Worm (Caenorhabditis elegans) whole organism, L4 larva: ENCODE results near the gene hda-5.
"Not testable (repeated sequence)": the region's sequence is repeated elsewhere in the genome, so short reads cannot be mapped to it uniquely, and the experiment has no call there.

Experiments
- D1046.2 ChIP-seq: fragments of 200-800 bp; sonication (Bioruptor generic); IDR thresholded peaks from 2 replicates; pipeline ENCODE4 v1.3.6; 2022; ENCODE audit warnings: missing genetic modification characterization, missing compliant biosample characterization
- T26A8.4 ChIP-seq: fragments of 200-800 bp; sonication (Bioruptor generic); IDR thresholded peaks from 2 replicates; pipeline ENCODE4 v1.3.6; 2022; ENCODE audit warnings: missing genetic modification characterization, missing compliant biosample characterization
- Y105C5A.15 ChIP-seq: fragments of 200-800 bp; sonication (Bioruptor generic); IDR thresholded peaks from 2 replicates; pipeline ENCODE4 v1.3.6; 2022; ENCODE audit warnings: missing genetic modification characterization, missing compliant biosample characterization
- Y48G9A.11 ChIP-seq: fragments of 200-800 bp; sonication (Bioruptor generic); IDR thresholded peaks from 2 replicates; pipeline ENCODE4 v1.3.6; 2022; ENCODE audit warnings: missing genetic modification reagents, missing genetic modification characterization, missing compliant biosample characterization
- Y5F2A.4 ChIP-seq: fragments of 200-800 bp; sonication (Bioruptor generic); optimal IDR thresholded peaks from 2 replicates; lab custom pipeline; 2018; ENCODE audit warnings: mild to moderate bottlenecking, missing genetic modification characterization, missing compliant biosample characterization
- Y75B8A.6 ChIP-seq: fragments of 200-800 bp; sonication (Bioruptor generic); IDR thresholded peaks from 2 replicates; pipeline ENCODE4 v1.3.6; 2022; ENCODE audit warnings: missing genetic modification reagents, missing genetic modification characterization, missing compliant biosample characterization
- ZK337.2 ChIP-seq: fragments of 200-800 bp; sonication (Bioruptor generic); IDR thresholded peaks from 2 replicates; pipeline ENCODE4 v1.3.6; 2022; ENCODE audit warnings: missing genetic modification reagents, missing genetic modification characterization, missing compliant biosample characterization
- ZK546.5 ChIP-seq, 2 experiments: sonication (generic microtip); optimal IDR thresholded peaks; 2 replicates each; lab custom pipeline; 2017; ENCODE audit warnings: missing biosample characterization in 2 of 2, missing genetic modification characterization in 2 of 2
- ceh-20 ChIP-seq: fragments of 200-800 bp; sonication (Bioruptor generic); IDR thresholded peaks from 2 replicates; pipeline ENCODE4 v1.3.6; 2022; ENCODE audit warnings: missing genetic modification reagents, missing genetic modification characterization, missing compliant biosample characterization
- ctbp-1 ChIP-seq: fragments of 200-800 bp; sonication (Bioruptor generic); IDR thresholded peaks from 2 replicates; pipeline ENCODE4 v1.3.6; 2022; ENCODE audit warnings: missing genetic modification reagents, missing genetic modification characterization, missing compliant biosample characterization
- daf-16 ChIP-seq, 3 experiments: sonication (generic microtip); optimal IDR thresholded peaks; 2 replicates each; lab custom pipeline; 2016 to 2017; ENCODE audit warnings: missing genetic modification characterization in 3 of 3, missing genetic modification reagents in 3 of 3, mild to moderate bottlenecking in 2 of 3, missing compliant biosample characterization in 2 of 3, missing biosample characterization in 1 of 3, moderate library complexity in 1 of 3
- dmd-6 ChIP-seq: fragments of 200-800 bp; sonication (Bioruptor generic); IDR thresholded peaks from 2 replicates; pipeline ENCODE4 v1.3.6; 2022; ENCODE audit warnings: missing genetic modification reagents, missing genetic modification characterization, missing compliant biosample characterization
- dmd-8 ChIP-seq: fragments of 200-800 bp; sonication (Bioruptor generic); IDR thresholded peaks from 2 replicates; pipeline ENCODE4 v1.3.6; 2022; ENCODE audit warnings: missing genetic modification characterization, missing compliant biosample characterization
- dmd-9 ChIP-seq: fragments of 200-800 bp; sonication (Bioruptor generic); IDR thresholded peaks from 2 replicates; pipeline ENCODE4 v1.3.6; 2022; ENCODE audit warnings: missing genetic modification reagents, missing genetic modification characterization, missing compliant biosample characterization
- dpl-1 ChIP-seq: fragments of 150-350 bp; optimal IDR thresholded peaks from 2 replicates; lab custom pipeline; 2014; ENCODE audit warnings: missing biosample characterization, missing genetic modification reagents, missing genetic modification characterization
- dve-1 ChIP-seq: sonication (generic microtip); optimal IDR thresholded peaks from 2 replicates; lab custom pipeline; 2017; ENCODE audit warnings: antibody characterized with exemption, mild to moderate bottlenecking, missing genetic modification characterization, missing compliant biosample characterization; ENCODE audit not compliant: insufficient read depth
- egl-27 ChIP-seq: sonication (generic microtip); optimal IDR thresholded peaks from 3 replicates; lab custom pipeline; 2017; ENCODE audit warnings: missing biosample characterization, missing genetic modification reagents, missing genetic modification characterization
- egl-43 ChIP-seq: fragments of 200-800 bp; sonication (Bioruptor generic); IDR thresholded peaks from 2 replicates; pipeline ENCODE4 v1.3.6; 2022; ENCODE audit warnings: missing genetic modification reagents, missing genetic modification characterization, missing compliant biosample characterization
- hlh-30 ChIP-seq: sonication (generic microtip); optimal IDR thresholded peaks from 2 replicates; lab custom pipeline; 2017; ENCODE audit warnings: antibody characterized with exemption, mild to moderate bottlenecking, missing genetic modification characterization, missing compliant biosample characterization; ENCODE audit not compliant: insufficient read depth
- hmg-1.1 ChIP-seq: fragments of 200-800 bp; sonication (Bioruptor generic); IDR thresholded peaks from 2 replicates; pipeline ENCODE4 v1.3.6; 2022; ENCODE audit warnings: missing genetic modification reagents, missing genetic modification characterization, missing compliant biosample characterization
- jun-1 ChIP-seq: fragments of 150-350 bp; optimal IDR thresholded peaks from 2 replicates; lab custom pipeline; 2014; ENCODE audit warnings: missing biosample characterization, missing genetic modification reagents, missing genetic modification characterization
- lim-7 ChIP-seq: fragments of 200-800 bp; sonication (Bioruptor generic); IDR thresholded peaks from 2 replicates; pipeline ENCODE4 v1.3.6; 2022; ENCODE audit warnings: missing genetic modification characterization, missing compliant biosample characterization
- lin-1 ChIP-seq: fragments of 200-800 bp; sonication (Bioruptor generic); IDR thresholded peaks from 2 replicates; pipeline ENCODE4 v1.3.6; 2022; ENCODE audit warnings: missing genetic modification reagents, missing genetic modification characterization, missing compliant biosample characterization
- lin-13 ChIP-seq: fragments of 150-350 bp; optimal IDR thresholded peaks from 2 replicates; lab custom pipeline; 2014; ENCODE audit warnings: missing biosample characterization, missing genetic modification reagents, missing genetic modification characterization
- lin-29 ChIP-seq: fragments of 200-800 bp; sonication (Bioruptor generic); IDR thresholded peaks from 2 replicates; pipeline ENCODE4 v1.3.6; 2022; ENCODE audit warnings: missing genetic modification reagents, missing genetic modification characterization, missing compliant biosample characterization
- lir-3 ChIP-seq: sonication (generic microtip); optimal IDR thresholded peaks from 2 replicates; lab custom pipeline; 2016; ENCODE audit warnings: mild to moderate bottlenecking, missing genetic modification characterization, missing compliant biosample characterization
- lsy-2 ChIP-seq, 2 experiments: fragments of 150-350 bp in 1 of 2; sonication (generic microtip) in 1 of 2; optimal IDR thresholded peaks; 2 replicates each; lab custom pipeline; 2014 to 2017; ENCODE audit warnings: missing biosample characterization in 2 of 2, missing genetic modification characterization in 2 of 2
- mes-2 ChIP-seq: sonication (generic microtip); optimal IDR thresholded peaks from 2 replicates; lab custom pipeline; 2016; ENCODE audit warnings: missing genotype, mild to moderate bottlenecking, missing genetic modification characterization, missing compliant biosample characterization; ENCODE audit not compliant: poor library complexity, severe bottlenecking
- mxl-3 ChIP-seq: fragments of 200-800 bp; sonication (Bioruptor generic); optimal IDR thresholded peaks from 2 replicates; lab custom pipeline; 2018; ENCODE audit warnings: mild to moderate bottlenecking, missing genetic modification characterization, missing compliant biosample characterization
- nhr-102 ChIP-seq: sonication (generic microtip); optimal IDR thresholded peaks from 2 replicates; lab custom pipeline; 2016; ENCODE audit warnings: mild to moderate bottlenecking, missing genetic modification characterization, moderate library complexity, missing compliant biosample characterization
- nhr-111 ChIP-seq: fragments of 200-800 bp; sonication (Bioruptor generic); optimal IDR thresholded peaks from 2 replicates; lab custom pipeline; 2018; ENCODE audit warnings: mild to moderate bottlenecking, missing genetic modification characterization, missing compliant biosample characterization
- nhr-237 ChIP-seq: sonication (generic microtip); optimal IDR thresholded peaks from 2 replicates; lab custom pipeline; 2017; ENCODE audit warnings: missing biosample characterization, missing genetic modification characterization
- nhr-25 ChIP-seq: sonication (generic microtip); optimal IDR thresholded peaks from 2 replicates; lab custom pipeline; 2017; ENCODE audit warnings: missing genetic modification characterization, mild to moderate bottlenecking, missing compliant biosample characterization, antibody characterized with exemption, moderate library complexity, borderline replicate concordance; ENCODE audit not compliant: insufficient read depth
- nhr-28 ChIP-seq: fragments of 150-350 bp; optimal IDR thresholded peaks from 2 replicates; lab custom pipeline; 2014; ENCODE audit warnings: missing biosample characterization, missing genetic modification characterization
- nhr-42 ChIP-seq: fragments of 200-800 bp; sonication (Bioruptor generic); IDR thresholded peaks from 2 replicates; pipeline ENCODE4 v1.3.6; 2022; ENCODE audit warnings: missing genetic modification characterization, missing compliant biosample characterization
- nhr-48 ChIP-seq: sonication (generic microtip); optimal IDR thresholded peaks from 2 replicates; lab custom pipeline; 2016; ENCODE audit warnings: mild to moderate bottlenecking, missing genetic modification characterization, missing compliant biosample characterization
- nhr-77 ChIP-seq: fragments of 150-350 bp; optimal IDR thresholded peaks from 2 replicates; lab custom pipeline; 2014; ENCODE audit warnings: missing biosample characterization, missing genetic modification characterization
- rbr-2 ChIP-seq: sonication (generic microtip); optimal IDR thresholded peaks from 2 replicates; lab custom pipeline; 2016; ENCODE audit warnings: missing genotype, missing genetic modification characterization, missing compliant biosample characterization
- saeg-2 ChIP-seq: fragments of 200-800 bp; sonication (Bioruptor generic); IDR thresholded peaks from 2 replicates; pipeline ENCODE4 v1.3.6; 2022; ENCODE audit warnings: missing genetic modification reagents, missing genetic modification characterization, missing compliant biosample characterization
- sdz-12 ChIP-seq: fragments of 200-800 bp; sonication (Bioruptor generic); optimal IDR thresholded peaks from 2 replicates; lab custom pipeline; 2018; ENCODE audit warnings: mild to moderate bottlenecking, missing genetic modification characterization, missing compliant biosample characterization
- set-16 ChIP-seq: fragments of 200-800 bp; sonication (Bioruptor generic); IDR thresholded peaks from 2 replicates; pipeline ENCODE4 v1.3.6; 2022; ENCODE audit warnings: missing genetic modification reagents, missing genetic modification characterization, missing compliant biosample characterization
- spr-1 ChIP-seq: sonication (generic microtip); optimal IDR thresholded peaks from 2 replicates; lab custom pipeline; 2016; ENCODE audit warnings: mild to moderate bottlenecking, missing genetic modification characterization, missing compliant biosample characterization
- tag-97 ChIP-seq: fragments of 200-800 bp; sonication (Bioruptor generic); IDR thresholded peaks from 2 replicates; pipeline ENCODE4 v1.3.6; 2022; ENCODE audit warnings: missing genetic modification characterization, missing compliant biosample characterization
- unc-39 ChIP-seq: sonication (generic microtip); optimal IDR thresholded peaks from 2 replicates; lab custom pipeline; 2017; ENCODE audit warnings: missing biosample characterization, missing genetic modification characterization
- unc-62 ChIP-seq, 3 experiments: fragments of 150-350 bp in 1 of 3; sonication (generic microtip); optimal IDR thresholded peaks in 2 of 3; peaks in 1 of 3; 1 replicate in 1 of 3; 2 replicates in 2 of 3; lab custom pipeline; 2014 to 2017; ENCODE audit warnings: missing biosample characterization in 3 of 3, missing genetic modification characterization in 3 of 3, missing genetic modification reagents in 3 of 3, missing genotype in 1 of 3
- zfp-2 ChIP-seq: sonication (generic microtip); optimal IDR thresholded peaks from 2 replicates; lab custom pipeline; 2016; ENCODE audit warnings: mild to moderate bottlenecking, missing genetic modification characterization, missing compliant biosample characterization
- zip-2 ChIP-seq: fragments of 150-350 bp; optimal IDR thresholded peaks from 2 replicates; lab custom pipeline; 2014; ENCODE audit warnings: missing biosample characterization, missing genetic modification characterization

The hda-5 gene

ce11 chrII:11756684-11757107, 42.1 kb upstream of the hda-5 start (continued):
- TF ChIP-seq tag-97 (0 out of 2 replicates have a peak, but pooled peaks have one; percentile 37), dmd-6 (GFP tag; lab: Robert Waterston, UW) (peak; percentile 69), nhr-42 (GFP tag; lab: Robert Waterston, UW) (peak; percentile 76; the same call in 1 of the 2 replicates), nhr-25 (tag; lab: Kevin White, UChicago) (no peak), unc-39 (no peak), saeg-2 (GFP tag; lab: Robert Waterston, UW) (peak; percentile 80; the same call in 1 of the 2 replicates), zfp-2 (tag; lab: Kevin White, UChicago) (no peak), ZK546.5 (tag; optimal IDR thresholded peaks at IDR 0.05; lab: Kevin White, UChicago) (no peak), mes-2 (tag; lab: Kevin White, UChicago) (no peak), egl-27 (no peak), set-16 (no peak), nhr-237 (tag; lab: Kevin White, UChicago) (no peak)

DNA sequence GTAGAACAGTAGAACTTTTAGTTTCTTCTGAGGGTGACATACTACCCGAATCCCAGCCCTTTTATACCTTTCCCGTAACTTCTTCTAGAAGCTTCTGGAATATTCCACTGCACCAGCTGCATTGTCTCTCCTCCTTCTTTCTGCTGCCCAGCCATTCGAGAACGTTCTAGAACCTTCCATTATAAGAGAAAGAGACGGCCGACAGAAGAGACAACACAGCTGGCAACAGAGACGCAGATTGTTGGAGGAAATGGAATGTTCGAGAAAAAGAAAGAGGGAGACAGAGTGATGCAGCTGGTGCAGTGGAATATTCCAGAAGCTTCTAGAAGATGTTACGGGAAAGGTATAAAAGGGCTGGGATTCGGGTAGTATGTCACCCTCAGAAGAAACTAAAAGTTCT, 39.6 kb upstream of the hda-5 start, which contains the start of the genes F44E5.4 and F44E5.5:
Gene F44E5.4 (minus strand): TSS at position 35 of the 400 bp plus-strand sequence.
Gene F44E5.5 (plus strand): TSS at position 386 of the 400 bp plus-strand sequence.
- peak; percentile 46 for TF ChIP-seq dpl-1 (GFP tag; lab: Kevin White, UChicago)
- peak; percentile 84 for TF ChIP-seq jun-1
- TF ChIP-seq daf-16 (GFP tag; optimal IDR thresholded peaks at IDR 0.05; lab: Kevin White, UChicago) = peak; percentile 39 to 97
- peak; percentile 58 for TF ChIP-seq daf-16 (tag; optimal IDR thresholded peaks at IDR 0.05; lab: Kevin White, UChicago)
- TF ChIP-seq D1046.2 (GFP tag; lab: Robert Waterston, UW) = peak; percentile 98
- peak; percentile 65 for TF ChIP-seq nhr-28
- TF ChIP-seq ceh-20 = peak; percentile 100
- peak; percentile 64 for TF ChIP-seq lin-13
- peak; percentile 80 for TF ChIP-seq ZK337.2
- TF ChIP-seq T26A8.4 (GFP tag; lab: Robert Waterston, UW) = peak; percentile 99
- TF ChIP-seq sdz-12 (GFP tag; lab: Kevin White, UChicago) = peak; percentile 97
- TF ChIP-seq Y5F2A.4 (GFP tag; lab: Kevin White, UChicago) = peak; percentile 89
- peak; percentile 80 to 82 for TF ChIP-seq lsy-2 (tag; optimal IDR thresholded peaks at IDR 0.05; lab: Kevin White, UChicago)
- peak; percentile 40 for TF ChIP-seq nhr-77
- TF ChIP-seq nhr-102 (tag; lab: Kevin White, UChicago) = peak; percentile 93
- peak; percentile 100 for TF ChIP-seq Y105C5A.15 (GFP tag; lab: Robert Waterston, UW)
- TF ChIP-seq egl-43 = peak; percentile 100
- peak; percentile 99 for TF ChIP-seq dmd-6 (GFP tag; lab: Robert Waterston, UW)
- TF ChIP-seq Y48G9A.11 (GFP tag; lab: Robert Waterston, UW) = peak; percentile 95
- peak; percentile 100 for TF ChIP-seq lin-29 (GFP tag; lab: Robert Waterston, UW)
- TF ChIP-seq unc-62 (GFP tag; optimal IDR thresholded peaks at IDR 0.05 in 1 of 2; lab: Kevin White, UChicago) = peak in 1 of 2 experiments; percentile 96
- TF ChIP-seq unc-62 (tag; optimal IDR thresholded peaks at IDR 0.05; lab: Kevin White, UChicago) = not testable (repeated sequence)
- peak; percentile 99 for TF ChIP-seq lin-1 (GFP tag; lab: Robert Waterston, UW)
- TF ChIP-seq hlh-30 = peak; percentile 78
- TF ChIP-seq Y75B8A.6 = peak; percentile 100
- peak; percentile 98 for TF ChIP-seq dmd-9
- peak; percentile 63 for TF ChIP-seq lir-3 (tag; lab: Kevin White, UChicago)
- TF ChIP-seq rbr-2 (tag; lab: Kevin White, UChicago) = peak; percentile 89
- peak; percentile 90 for TF ChIP-seq lim-7
- TF ChIP-seq nhr-48 (tag; lab: Kevin White, UChicago) = peak; percentile 89
- TF ChIP-seq nhr-111 (GFP tag; lab: Kevin White, UChicago) = peak; percentile 97
- peak; percentile 99 for TF ChIP-seq set-16
- TF ChIP-seq spr-1 = peak; percentile 89
- TF ChIP-seq mxl-3 (GFP tag; lab: Kevin White, UChicago) = peak; percentile 87
- TF ChIP-seq zip-2 (tag; lab: Kevin White, UChicago) = peak; percentile 81
- peak; percentile 79 for TF ChIP-seq unc-39
- peak; percentile 100 for TF ChIP-seq ctbp-1 (GFP tag; lab: Robert Waterston, UW)
- TF ChIP-seq dve-1 (tag; lab: Kevin White, UChicago) = peak; percentile 89
- TF ChIP-seq hmg-1.1 (GFP tag; lab: Robert Waterston, UW) = peak; percentile 99
- peak; percentile 68 for TF ChIP-seq nhr-25 (tag; lab: Kevin White, UChicago)
- peak; percentile 91 for TF ChIP-seq dmd-8
